Fruit fly (Drosophila melanogaster): Measurements from ENCODE around the gene crq.

The crq gene

dm6 chr2L:428380-428989 lies 24.3 kb downstream of the crq start (continued):
- TF ChIP-seq net (GFP tag; optimal IDR thresholded peaks at IDR 0.05) = no peak
- TF ChIP-seq fd85E (GFP tag; optimal IDR thresholded peaks at IDR 0.05) = no peak
- no peak for TF ChIP-seq Sox14 (GFP tag; optimal IDR thresholded peaks at IDR 0.05)
- peak; percentile 75 for TF ChIP-seq Eip78C (GFP tag)
- no peak for TF ChIP-seq pdm3 (GFP tag; optimal IDR thresholded peaks at IDR 0.05)
- no peak for TF ChIP-seq acj6 (GFP tag; optimal IDR thresholded peaks at IDR 0.05)
- no peak for TF ChIP-seq CG34406 (GFP tag; optimal IDR thresholded peaks at IDR 0.05)
- TF ChIP-seq CG6808 (GFP tag; optimal IDR thresholded peaks at IDR 0.05) = no peak
- TF ChIP-seq CG31627 (GFP tag; optimal IDR thresholded peaks at IDR 0.05) = no peak
- TF ChIP-seq eg (GFP tag; IDR thresholded peaks at IDR 0.05) = no peak
- no peak for TF ChIP-seq topi (GFP tag; optimal IDR thresholded peaks at IDR 0.05)
- TF ChIP-seq Eip93F (GFP tag; optimal IDR thresholded peaks at IDR 0.05) = no peak
- TF ChIP-seq CG11294 (GFP tag; IDR thresholded peaks at IDR 0.05) = no peak
- TF ChIP-seq fkh (GFP tag; optimal IDR thresholded peaks at IDR 0.05) = no peak
- TF ChIP-seq Eip75B (GFP tag; optimal IDR thresholded peaks at IDR 0.05) = no peak
- no peak for TF ChIP-seq Sox15 (GFP tag; optimal IDR thresholded peaks at IDR 0.05)
- no peak for TF ChIP-seq Sox102F (GFP tag; optimal IDR thresholded peaks at IDR 0.05)

dm6 chr2L:427338-428234 lies 25.2 kb downstream of the crq start:
- peak; percentile 96 for TF ChIP-seq Eip75B (GFP tag; optimal IDR thresholded peaks at IDR 0.05)
- TF ChIP-seq esn (GFP tag; optimal IDR thresholded peaks at IDR 0.05) = peak; percentile 97
- peak; percentile 91 for TF ChIP-seq CG4318 (GFP tag; optimal IDR thresholded peaks at IDR 0.05)
- peak; percentile 95 for TF ChIP-seq Met (GFP tag; optimal IDR thresholded peaks at IDR 0.05)
- TF ChIP-seq salr (GFP tag; optimal IDR thresholded peaks at IDR 0.05) = peak; percentile 82 to 89
- TF ChIP-seq CG6163 (GFP tag; IDR thresholded peaks at IDR 0.05) = peak; percentile 96
- TF ChIP-seq CG8632 (GFP tag; optimal IDR thresholded peaks at IDR 0.05) = peak; percentile 91
- TF ChIP-seq OdsH (GFP tag; optimal IDR thresholded peaks at IDR 0.05) = peak; percentile 96
- TF ChIP-seq Eip78C (GFP tag) = peak; percentile 98
- TF ChIP-seq vri (GFP tag; optimal IDR thresholded peaks at IDR 0.05) = peak; percentile 95
- TF ChIP-seq fd59A (GFP tag; optimal IDR thresholded peaks at IDR 0.05) = peak; percentile 89
- peak; percentile 94 for TF ChIP-seq lz (GFP tag; optimal IDR thresholded peaks at IDR 0.05)
- TF ChIP-seq Blimp-1 (GFP tag; optimal IDR thresholded peaks at IDR 0.05) = peak; percentile 80
- TF ChIP-seq Hr39 (GFP tag; optimal IDR thresholded peaks at IDR 0.05) = peak; percentile 92
- TF ChIP-seq CG6854 (GFP tag; optimal IDR thresholded peaks at IDR 0.05) = peak; percentile 91
- peak; percentile 95 for TF ChIP-seq pdm3 (GFP tag; optimal IDR thresholded peaks at IDR 0.05)
- TF ChIP-seq Sox14 (GFP tag; optimal IDR thresholded peaks at IDR 0.05) = peak; percentile 95
- peak; percentile 96 for TF ChIP-seq CG3919 (GFP tag; optimal IDR thresholded peaks at IDR 0.05)
- TF ChIP-seq Hr4 (GFP tag; optimal IDR thresholded peaks at IDR 0.05) = peak; percentile 97
- TF ChIP-seq CG6276 (GFP tag; optimal IDR thresholded peaks at IDR 0.05) = peak; percentile 91
- TF ChIP-seq CG1621 (tag; optimal IDR thresholded peaks at IDR 0.05) = peak; percentile 88
- TF ChIP-seq ss (GFP tag; optimal IDR thresholded peaks at IDR 0.05) = peak; percentile 93 to 97
- peak; percentile 95 for TF ChIP-seq Smox (GFP tag; optimal IDR thresholded peaks at IDR 0.05)
- peak; percentile 84 for TF ChIP-seq fd85E (GFP tag; optimal IDR thresholded peaks at IDR 0.05)
- peak; percentile 81 for TF ChIP-seq Ets96B (tag; optimal IDR thresholded peaks at IDR 0.05)
- peak; percentile 91 for TF ChIP-seq CG11762 (GFP tag; optimal IDR thresholded peaks at IDR 0.05; ENCODE audit: insufficient read depth)
- peak; percentile 89 for TF ChIP-seq CG8319 (GFP tag; optimal IDR thresholded peaks at IDR 0.05)
- peak; percentile 90 for TF ChIP-seq Gug (GFP tag; IDR thresholded peaks at IDR 0.05)
- TF ChIP-seq CG10669 (GFP tag; optimal IDR thresholded peaks at IDR 0.05) = peak; percentile 86
- TF ChIP-seq CG16779 (tag; optimal IDR thresholded peaks at IDR 0.05) = peak; percentile 82
- TF ChIP-seq cyc (GFP tag; optimal IDR thresholded peaks at IDR 0.05) = peak; percentile 91
- peak; percentile 93 for TF ChIP-seq CG7368 (GFP tag; optimal IDR thresholded peaks at IDR 0.05)
- peak; percentile 94 for TF ChIP-seq CG6808 (GFP tag; optimal IDR thresholded peaks at IDR 0.05)
- TF ChIP-seq CG9139 (GFP tag; optimal IDR thresholded peaks at IDR 0.05) = peak; percentile 87
- TF ChIP-seq Sox102F (GFP tag; optimal IDR thresholded peaks at IDR 0.05) = peak; percentile 95
- TF ChIP-seq Lpt (GFP tag; optimal IDR thresholded peaks at IDR 0.05) = peak; percentile 92
- peak; percentile 91 for TF ChIP-seq Eip93F (GFP tag; optimal IDR thresholded peaks at IDR 0.05)

Measured in whole organism, prepupa.